Fruit fly (Drosophila melanogaster) whole organism, embryonic: ENCODE measurements around the gene CG5835.

Experiments
- Atf6 ChIP-seq: fragments of 200-800 bp; sonication (Bioruptor generic); IDR thresholded peaks from 2 replicates; pipeline ENCODE4 v1.3.6; 2022; ENCODE audit warnings: missing biosample characterization, missing genetic modification characterization
- Awh ChIP-seq: fragments of 200-800 bp; sonication (Bioruptor generic); IDR thresholded peaks from 2 replicates; pipeline ENCODE4, ENCODE4 v1.3.6; 2022; ENCODE audit warnings: missing biosample characterization, missing genetic modification characterization
- Bgb ChIP-seq: fragments of 200-800 bp; sonication (Bioruptor generic); IDR thresholded peaks from 2 replicates; pipeline ENCODE4 v1.3.6; 2022; ENCODE audit warnings: missing biosample characterization, missing genetic modification characterization; ENCODE audit not compliant: partially characterized antibody
- CG10462 ChIP-seq: fragments of 200-800 bp; sonication (Bioruptor generic); optimal IDR thresholded peaks from 2 replicates; lab custom pipeline; 2016; ENCODE audit warnings: missing biosample characterization, missing genetic modification characterization
- CG11456 ChIP-seq: fragments of 200-800 bp; sonication (Bioruptor generic); IDR thresholded peaks from 3 replicates; pipeline ENCODE4 v1.3.6; 2022; ENCODE audit warnings: missing biosample characterization, missing genetic modification characterization
- CG11504 ChIP-seq: fragments of 200-800 bp; sonication (Bioruptor generic); optimal IDR thresholded peaks from 3 replicates; lab custom pipeline; 2019; ENCODE audit warnings: missing biosample characterization, mild to moderate bottlenecking, missing genetic modification characterization, moderate library complexity
- CG11723 ChIP-seq: fragments of 200-800 bp; sonication (Bioruptor generic); optimal IDR thresholded peaks from 2 replicates; lab custom pipeline; 2017; ENCODE audit warnings: missing biosample characterization, mild to moderate bottlenecking, missing genetic modification characterization
- CG12155 ChIP-seq: fragments of 200-800 bp; sonication (Bioruptor generic); optimal IDR thresholded peaks from 3 replicates; lab custom pipeline; 2016; ENCODE audit warnings: missing biosample characterization, missing genetic modification characterization
- CG12744 ChIP-seq: fragments of 200-800 bp; sonication (Bioruptor generic); optimal IDR thresholded peaks from 2 replicates; lab custom pipeline; 2016; ENCODE audit warnings: missing biosample characterization, missing genetic modification characterization
- CG12942 ChIP-seq: fragments of 200-800 bp; sonication (Bioruptor generic); optimal IDR thresholded peaks from 3 replicates; lab custom pipeline; 2016; ENCODE audit warnings: missing biosample characterization, missing genetic modification characterization
- CG15073 ChIP-seq: fragments of 200-800 bp; sonication (Bioruptor generic); optimal IDR thresholded peaks from 2 replicates; lab custom pipeline; 2016; ENCODE audit warnings: missing biosample characterization, missing genetic modification characterization
- CG15479 ChIP-seq: fragments of 200-800 bp; sonication (Bioruptor generic); optimal IDR thresholded peaks from 3 replicates; lab custom pipeline; 2019; ENCODE audit warnings: missing biosample characterization, mild to moderate bottlenecking, missing genetic modification characterization, moderate library complexity
- CG15514 ChIP-seq: fragments of 200-800 bp; sonication (Bioruptor generic); optimal IDR thresholded peaks from 3 replicates; lab custom pipeline; 2017; ENCODE audit warnings: missing biosample characterization, missing genetic modification characterization, mild to moderate bottlenecking, moderate library complexity, missing genetic modification reagents
- CG2875 ChIP-seq: fragments of 200-800 bp; sonication (Bioruptor generic); optimal IDR thresholded peaks from 2 replicates; lab custom pipeline; 2017; ENCODE audit warnings: missing biosample characterization, mild to moderate bottlenecking, missing genetic modification characterization, missing genetic modification reagents
- CG30403 ChIP-seq: fragments of 200-800 bp; sonication (Bioruptor generic); optimal IDR thresholded peaks from 3 replicates; lab custom pipeline; 2016; ENCODE audit warnings: missing biosample characterization, missing genetic modification characterization
- CG31224 ChIP-seq: fragments of 200-800 bp; sonication (Bioruptor generic); IDR thresholded peaks from 2 replicates; pipeline ENCODE4 v1.3.6; 2022; ENCODE audit warnings: missing biosample characterization, missing genetic modification characterization
- CG33213 ChIP-seq: fragments of 200-800 bp; sonication (Bioruptor generic); optimal IDR thresholded peaks from 3 replicates; lab custom pipeline; 2016; ENCODE audit warnings: missing biosample characterization, missing genetic modification characterization
- CG3726 ChIP-seq: fragments of 200-800 bp; sonication (Bioruptor generic); IDR thresholded peaks from 3 replicates; pipeline ENCODE4, ENCODE4 v1.3.6; 2022; ENCODE audit warnings: missing biosample characterization, missing genetic modification characterization
- CG4328 ChIP-seq: fragments of 200-800 bp; sonication (Bioruptor generic); optimal IDR thresholded peaks from 3 replicates; lab custom pipeline; 2017; ENCODE audit warnings: missing biosample characterization, missing genetic modification reagents, missing genetic modification characterization
- CG6654 ChIP-seq: fragments of 200-800 bp; sonication (Bioruptor generic); optimal IDR thresholded peaks from 2 replicates; lab custom pipeline; 2017; ENCODE audit warnings: missing biosample characterization, mild to moderate bottlenecking, missing genetic modification characterization
- CG6683 ChIP-seq: fragments of 200-800 bp; sonication (Bioruptor generic); optimal IDR thresholded peaks from 2 replicates; lab custom pipeline; 2017; ENCODE audit warnings: missing biosample characterization, mild to moderate bottlenecking, missing genetic modification characterization, missing genetic modification reagents
- Dad ChIP-seq: fragments of 200-800 bp; sonication (Bioruptor generic); optimal IDR thresholded peaks from 3 replicates; lab custom pipeline; 2016; ENCODE audit warnings: missing biosample characterization, missing genetic modification characterization
- Deaf1 ChIP-seq: fragments of 200-800 bp; optimal IDR thresholded peaks from 3 replicates; lab custom pipeline; 2019; ENCODE audit warnings: missing biosample characterization, mild to moderate bottlenecking, missing genetic modification characterization, moderate library complexity
- Dp ChIP-seq: fragments of 200-800 bp; sonication (Bioruptor generic); optimal IDR thresholded peaks from 2 replicates; lab custom pipeline; 2018; ENCODE audit warnings: missing biosample characterization, mild to moderate bottlenecking, missing genetic modification characterization, moderate library complexity
- ERR ChIP-seq: fragments of 200-800 bp; sonication (Bioruptor generic); optimal IDR thresholded peaks from 2 replicates; lab custom pipeline; 2016; ENCODE audit warnings: missing biosample characterization, missing genetic modification characterization
- Elba2 ChIP-seq: fragments of 200-800 bp; sonication (Bioruptor generic); optimal IDR thresholded peaks from 3 replicates; lab custom pipeline; 2016; ENCODE audit warnings: missing biosample characterization, missing genetic modification characterization
- Ets65A ChIP-seq: fragments of 200-800 bp; sonication (Bioruptor generic); peaks from one replicate; lab custom pipeline; 2016; ENCODE audit warnings: missing biosample characterization, missing genetic modification characterization
- GATAe ChIP-seq: fragments of 200-800 bp; sonication (Bioruptor generic); conservative IDR thresholded peaks from 2 replicates; pipeline ENCODE4 v1.3.6; 2022; ENCODE audit warnings: missing biosample characterization, missing genetic modification characterization
- Hey ChIP-seq: fragments of 200-800 bp; sonication (Bioruptor generic); optimal IDR thresholded peaks from 3 replicates; lab custom pipeline; 2018; ENCODE audit warnings: missing biosample characterization, mild to moderate bottlenecking, missing genetic modification characterization
- Opbp ChIP-seq: fragments of 200-800 bp; sonication (Bioruptor generic); IDR thresholded peaks from 3 replicates; pipeline ENCODE4 v1.3.6; 2022; ENCODE audit warnings: missing biosample characterization, missing genetic modification characterization; ENCODE audit not compliant: partially characterized antibody
- Sox100B ChIP-seq: fragments of 200-800 bp; sonication (Bioruptor generic); optimal IDR thresholded peaks from 3 replicates; lab custom pipeline; 2018; ENCODE audit warnings: missing biosample characterization, mild to moderate bottlenecking, missing genetic modification characterization
- TFAM ChIP-seq: fragments of 200-800 bp; sonication (Bioruptor generic); optimal IDR thresholded peaks from 2 replicates; lab custom pipeline; 2017; ENCODE audit warnings: missing biosample characterization, missing genetic modification characterization, inconsistent platforms
- YL-1 ChIP-seq: fragments of 200-800 bp; sonication (Bioruptor generic); optimal IDR thresholded peaks from 3 replicates; lab custom pipeline; 2017; ENCODE audit warnings: missing biosample characterization, mild to moderate bottlenecking, missing genetic modification characterization
- al ChIP-seq: fragments of 200-800 bp; sonication (Bioruptor generic); IDR thresholded peaks from 2 replicates; pipeline ENCODE4 v1.3.6; 2022; ENCODE audit warnings: missing biosample characterization, missing genetic modification characterization
- amos ChIP-seq: fragments of 200-800 bp; sonication (Bioruptor generic); IDR thresholded peaks from 2 replicates; pipeline ENCODE4 v1.3.6; 2022; ENCODE audit warnings: missing biosample characterization, missing genetic modification characterization; ENCODE audit not compliant: partially characterized antibody
- cato ChIP-seq: fragments of 200-800 bp; sonication (Bioruptor generic); optimal IDR thresholded peaks from 2 replicates; lab custom pipeline; 2016; ENCODE audit warnings: missing biosample characterization, missing genetic modification characterization, borderline replicate concordance
- cwo ChIP-seq: fragments of 200-800 bp; sonication (Bioruptor generic); optimal IDR thresholded peaks from 3 replicates; lab custom pipeline; 2017; ENCODE audit warnings: missing biosample characterization, missing genetic modification characterization, mild to moderate bottlenecking, moderate library complexity, missing genetic modification reagents
- disco-r ChIP-seq: fragments of 200-800 bp; sonication (Bioruptor generic); optimal IDR thresholded peaks from 2 replicates; lab custom pipeline; 2016; ENCODE audit warnings: missing biosample characterization, missing genetic modification characterization
- gfzf ChIP-seq: fragments of 200-800 bp; sonication (Bioruptor generic); optimal IDR thresholded peaks from 2 replicates; lab custom pipeline; 2016; ENCODE audit warnings: missing biosample characterization, mild to moderate bottlenecking, missing genetic modification characterization, moderate library complexity
- gsb ChIP-seq: fragments of 200-800 bp; sonication (Bioruptor generic); IDR thresholded peaks from 2 replicates; pipeline ENCODE4 v1.3.6; 2022; ENCODE audit warnings: missing biosample characterization, missing genetic modification characterization
- ham ChIP-seq: fragments of 200-800 bp; sonication (Bioruptor generic); IDR thresholded peaks from 2 replicates; pipeline ENCODE4 v1.3.6; 2022; ENCODE audit warnings: missing biosample characterization, missing genetic modification characterization
- insv ChIP-seq, 2 experiments: fragments of 200-800 bp; sonication (Bioruptor generic); optimal IDR thresholded peaks; 3 replicates each; lab custom pipeline; 2016 to 2018; ENCODE audit warnings: missing biosample characterization in 2 of 2, missing genetic modification characterization in 2 of 2
- kay ChIP-seq: fragments of 200-800 bp; sonication (Bioruptor generic); optimal IDR thresholded peaks from 2 replicates; lab custom pipeline; 2016; ENCODE audit warnings: missing biosample characterization, missing genetic modification characterization
- pb ChIP-seq: fragments of 200-800 bp; sonication (Bioruptor generic); optimal IDR thresholded peaks from 3 replicates; lab custom pipeline; 2016; ENCODE audit warnings: missing biosample characterization, missing genetic modification characterization
- psq ChIP-seq: fragments of 200-800 bp; sonication (Bioruptor generic); optimal IDR thresholded peaks from 2 replicates; lab custom pipeline; 2017; ENCODE audit warnings: missing biosample characterization, missing genetic modification characterization
- repo ChIP-seq: fragments of 200-800 bp; sonication (Bioruptor generic); optimal IDR thresholded peaks from 2 replicates; lab custom pipeline; 2016; ENCODE audit warnings: missing biosample characterization, missing genetic modification characterization
- slbo ChIP-seq: fragments of 200-800 bp; sonication (Bioruptor generic); IDR thresholded peaks from 2 replicates; pipeline ENCODE4 v1.3.6; 2022; ENCODE audit warnings: missing biosample characterization, missing genetic modification characterization
- sob ChIP-seq: fragments of 200-800 bp; sonication (Bioruptor generic); IDR thresholded peaks from 2 replicates; pipeline ENCODE4 v1.3.6; 2022; ENCODE audit warnings: missing biosample characterization, missing genetic modification characterization
- tin ChIP-seq: fragments of 200-800 bp; sonication (Bioruptor generic); optimal IDR thresholded peaks from 3 replicates; lab custom pipeline; 2016; ENCODE audit warnings: missing biosample characterization, missing genetic modification characterization
- toy ChIP-seq: fragments of 200-800 bp; sonication (Bioruptor generic); IDR thresholded peaks from 2 replicates; pipeline ENCODE4 v1.3.6; 2022; ENCODE audit warnings: missing biosample characterization, missing genetic modification characterization
- twi ChIP-seq: fragments of 200-800 bp; optimal IDR thresholded peaks from 2 replicates; lab custom pipeline; 2019; ENCODE audit warnings: missing biosample characterization, mild to moderate bottlenecking, missing genetic modification characterization, moderate library complexity

The CG5835 gene

dm6 chr3R:19118505-19119138 is 34.9 kb downstream of the CG5835 start (continued):
- no peak for TF ChIP-seq slbo (GFP tag; lab: Robert Waterston, UW)
- TF ChIP-seq CG10462 (GFP tag; lab: Kevin White, UChicago): no peak
- TF ChIP-seq ERR (GFP tag; lab: Kevin White, UChicago): no peak
- no peak for TF ChIP-seq Dp
- peak; percentile 28 for TF ChIP-seq Ets65A (GFP tag; lab: Kevin White, UChicago)
- TF ChIP-seq disco-r (GFP tag; lab: Kevin White, UChicago): no peak
- TF ChIP-seq TFAM (GFP tag; lab: Kevin White, UChicago): no peak
- no peak for TF ChIP-seq cwo (GFP tag; lab: Kevin White, UChicago)
- TF ChIP-seq Atf6 (GFP tag; lab: Robert Waterston, UW): no peak
- TF ChIP-seq GATAe: no peak
- no peak for TF ChIP-seq Bgb (GFP tag; lab: Robert Waterston, UW)
- TF ChIP-seq CG3726 (GFP tag; lab: Robert Waterston, UW): no peak
- TF ChIP-seq ham (GFP tag; lab: Robert Waterston, UW): no peak
- TF ChIP-seq sob: no peak; the same call in 1 of the 2 replicates
- TF ChIP-seq CG11723: no peak
- TF ChIP-seq gfzf: no peak
- no peak for TF ChIP-seq CG4328 (GFP tag; lab: Kevin White, UChicago)
- peak; percentile 11 for TF ChIP-seq repo (GFP tag; lab: Kevin White, UChicago)
- TF ChIP-seq Elba2 (GFP tag; lab: Kevin White, UChicago): no peak
- no peak for TF ChIP-seq psq (GFP tag; lab: Kevin White, UChicago)
- TF ChIP-seq Dad (GFP tag; lab: Kevin White, UChicago): no peak
- TF ChIP-seq twi (tag; lab: Kevin White, UChicago): peak; percentile 29
- no peak for TF ChIP-seq CG6683 (GFP tag; lab: Kevin White, UChicago)
- TF ChIP-seq gsb: no peak
- TF ChIP-seq CG12155: no peak
- TF ChIP-seq CG33213 (GFP tag; lab: Kevin White, UChicago): no peak
- no peak for TF ChIP-seq Opbp (GFP tag; lab: Robert Waterston, UW)
- TF ChIP-seq CG11456: peak; percentile 72; the same call in 2 of the 3 replicates
- TF ChIP-seq cato (GFP tag; lab: Kevin White, UChicago): no peak
- no peak for TF ChIP-seq CG15514 (GFP tag; lab: Kevin White, UChicago)
- TF ChIP-seq CG30403: no peak
- no peak for TF ChIP-seq kay (GFP tag; lab: Kevin White, UChicago)
- TF ChIP-seq CG11504 (tag; lab: Kevin White, UChicago): peak; percentile 66
- TF ChIP-seq CG12744 (GFP tag; lab: Kevin White, UChicago): no peak
- TF ChIP-seq Awh (GFP tag; lab: Robert Waterston, UW): no peak
- TF ChIP-seq CG12942 (GFP tag; lab: Kevin White, UChicago): no peak
- TF ChIP-seq CG15073 (GFP tag; lab: Kevin White, UChicago): no peak
- no peak for TF ChIP-seq Hey (tag; lab: Kevin White, UChicago)
- TF ChIP-seq Deaf1 (tag; lab: Kevin White, UChicago): no peak
- TF ChIP-seq insv (GFP tag; optimal IDR thresholded peaks at IDR 0.05; lab: Kevin White, UChicago): no peak
- TF ChIP-seq toy (GFP tag; lab: Robert Waterston, UW): no peak
- no peak for TF ChIP-seq CG31224 (GFP tag; lab: Robert Waterston, UW)
- no peak for TF ChIP-seq amos
- TF ChIP-seq CG6654 (GFP tag; lab: Kevin White, UChicago): no peak
- TF ChIP-seq CG15479 (GFP tag; lab: Kevin White, UChicago): no peak
- TF ChIP-seq al (GFP tag; lab: Robert Waterston, UW): no peak
- no peak for TF ChIP-seq CG2875 (GFP tag; lab: Kevin White, UChicago)
- no peak for TF ChIP-seq YL-1
- no peak for TF ChIP-seq pb (GFP tag; lab: Kevin White, UChicago)
- TF ChIP-seq tin (GFP tag; lab: Kevin White, UChicago): peak; percentile 11
- TF ChIP-seq Sox100B (GFP tag; lab: Kevin White, UChicago): no peak
